Worm (Caenorhabditis elegans): ENCODE data around the gene col-91.

ce11 chrIII:8286003-8286402 is 22.5 kb upstream of the col-91 start:
- TF ChIP-seq skn-1 (tag; optimal IDR thresholded peaks at IDR 0.05), result no peak
- TF ChIP-seq nhr-11 (tag; optimal IDR thresholded peaks at IDR 0.05), result no peak
- TF ChIP-seq ama-1 (optimal IDR thresholded peaks at IDR 0.05), result no peak
- TF ChIP-seq aly-2 (tag; optimal IDR thresholded peaks at IDR 0.05), result no peak
- no peak for TF ChIP-seq ztf-11 (tag; optimal IDR thresholded peaks at IDR 0.05)
- no peak for TF ChIP-seq fos-1 (tag; optimal IDR thresholded peaks at IDR 0.05)
- no peak for TF ChIP-seq unc-62 (GFP tag; optimal IDR thresholded peaks at IDR 0.05)
